Fruit fly (Drosophila melanogaster) whole organism, embryonic: Measurements from ENCODE around the gene CG18788.

Experiments
- CG13287 ChIP-seq: fragments of 200-800 bp; sonication (Bioruptor generic); IDR thresholded peaks from 2 replicates; pipeline ENCODE4 v1.3.6; 2022; ENCODE audit warnings: missing biosample characterization, missing genetic modification characterization; ENCODE audit not compliant: partially characterized antibody
- CG13894 ChIP-seq: fragments of 200-800 bp; sonication (Bioruptor generic); optimal IDR thresholded peaks from 3 replicates; lab custom pipeline; 2018; ENCODE audit warnings: missing biosample characterization, mild to moderate bottlenecking, missing genetic modification characterization, moderate library complexity
- CG1529 ChIP-seq: fragments of 200-800 bp; sonication (Bioruptor generic); optimal IDR thresholded peaks from 3 replicates; lab custom pipeline; 2018; ENCODE audit warnings: missing biosample characterization, missing genetic modification characterization
- CG15514 ChIP-seq: fragments of 200-800 bp; sonication (Bioruptor generic); optimal IDR thresholded peaks from 3 replicates; lab custom pipeline; 2017; ENCODE audit warnings: missing biosample characterization, missing genetic modification characterization, mild to moderate bottlenecking, moderate library complexity, missing genetic modification reagents
- CG1603 ChIP-seq: fragments of 200-800 bp; sonication (Bioruptor generic); optimal IDR thresholded peaks from 2 replicates; lab custom pipeline; 2019; ENCODE audit warnings: missing biosample characterization, mild to moderate bottlenecking, missing genetic modification characterization, moderate library complexity
- CG17186 ChIP-seq: fragments of 200-800 bp; sonication (Bioruptor generic); optimal IDR thresholded peaks from 3 replicates; lab custom pipeline; 2017; ENCODE audit warnings: missing biosample characterization, missing genetic modification reagents, missing genetic modification characterization
- CG17802 ChIP-seq: fragments of 200-800 bp; sonication (Bioruptor generic); optimal IDR thresholded peaks from 2 replicates; lab custom pipeline; 2018; ENCODE audit warnings: missing biosample characterization, mild to moderate bottlenecking, missing genetic modification characterization, moderate library complexity
- CG17829 ChIP-seq: fragments of 200-800 bp; optimal IDR thresholded peaks from 2 replicates; lab custom pipeline; 2019; ENCODE audit warnings: missing biosample characterization, mild to moderate bottlenecking, missing genetic modification characterization, moderate library complexity
- CG3281 ChIP-seq: fragments of 200-800 bp; sonication (Bioruptor generic); optimal IDR thresholded peaks from 3 replicates; lab custom pipeline; 2017; ENCODE audit warnings: missing biosample characterization, mild to moderate bottlenecking, missing genetic modification characterization
- CG3995 ChIP-seq: fragments of 200-800 bp; sonication (Bioruptor generic); optimal IDR thresholded peaks from 3 replicates; lab custom pipeline; 2016; ENCODE audit warnings: missing biosample characterization, missing genetic modification characterization
- CG6175 ChIP-seq: fragments of 200-800 bp; sonication (Bioruptor generic); IDR thresholded peaks from 3 replicates; pipeline ENCODE4 v1.3.6; 2022; ENCODE audit warnings: missing biosample characterization, missing genetic modification characterization
- CG6254 ChIP-seq: fragments of 200-800 bp; sonication (Bioruptor generic); optimal IDR thresholded peaks from 3 replicates; lab custom pipeline; 2017; ENCODE audit warnings: mild to moderate bottlenecking, missing biosample characterization, missing genetic modification reagents, missing genetic modification characterization
- CG6654 ChIP-seq: fragments of 200-800 bp; sonication (Bioruptor generic); optimal IDR thresholded peaks from 2 replicates; lab custom pipeline; 2017; ENCODE audit warnings: missing biosample characterization, mild to moderate bottlenecking, missing genetic modification characterization
- CG7963 ChIP-seq: fragments of 200-800 bp; sonication (Bioruptor generic); IDR thresholded peaks from 3 replicates; pipeline ENCODE4 v1.3.6; 2022; ENCODE audit warnings: missing biosample characterization, missing genetic modification characterization; ENCODE audit not compliant: partially characterized antibody
- CG8924 ChIP-seq: fragments of 200-800 bp; optimal IDR thresholded peaks from 3 replicates; lab custom pipeline; 2019; ENCODE audit warnings: missing biosample characterization, mild to moderate bottlenecking, missing genetic modification characterization, moderate library complexity
- CG9797 ChIP-seq: fragments of 200-800 bp; sonication (Bioruptor generic); optimal IDR thresholded peaks from 3 replicates; lab custom pipeline; 2018; ENCODE audit warnings: missing biosample characterization, mild to moderate bottlenecking, missing genetic modification characterization
- Elba2 ChIP-seq: fragments of 200-800 bp; sonication (Bioruptor generic); optimal IDR thresholded peaks from 3 replicates; lab custom pipeline; 2016; ENCODE audit warnings: missing biosample characterization, missing genetic modification characterization
- Ets97D ChIP-seq: fragments of 200-800 bp; sonication (Bioruptor generic); optimal IDR thresholded peaks from 3 replicates; lab custom pipeline; 2016; ENCODE audit warnings: missing biosample characterization, missing genetic modification characterization
- HLHmδ ChIP-seq: fragments of 200-800 bp; sonication (Bioruptor generic); optimal IDR thresholded peaks from 2 replicates; lab custom pipeline; 2018; ENCODE audit warnings: missing biosample characterization, mild to moderate bottlenecking, missing genetic modification characterization, moderate library complexity
- Hey ChIP-seq: fragments of 200-800 bp; sonication (Bioruptor generic); optimal IDR thresholded peaks from 3 replicates; lab custom pipeline; 2018; ENCODE audit warnings: missing biosample characterization, mild to moderate bottlenecking, missing genetic modification characterization
- HmgZ ChIP-seq: fragments of 200-800 bp; sonication (Bioruptor generic); optimal IDR thresholded peaks from 2 replicates; lab custom pipeline; 2018; ENCODE audit warnings: missing biosample characterization, mild to moderate bottlenecking, missing genetic modification characterization
- Kr ChIP-seq: fragments of 200-800 bp; sonication (Bioruptor generic); optimal IDR thresholded peaks from 2 replicates; lab custom pipeline; 2017; ENCODE audit warnings: missing biosample characterization, mild to moderate bottlenecking, missing genetic modification characterization
- Lhr ChIP-seq: fragments of 200-800 bp; sonication (Bioruptor generic); optimal IDR thresholded peaks from 3 replicates; lab custom pipeline; 2017; ENCODE audit warnings: mild to moderate bottlenecking, missing biosample characterization, missing genetic modification reagents, missing genetic modification characterization
- Med ChIP-seq: fragments of 200-800 bp; sonication (Bioruptor generic); peaks from one replicate; lab custom pipeline; 2016; ENCODE audit warnings: missing biosample characterization, missing genetic modification characterization, mild to moderate bottlenecking, inconsistent platforms, moderate library complexity
- Myb ChIP-seq: fragments of 200-800 bp; sonication (Bioruptor generic); optimal IDR thresholded peaks from 2 replicates; lab custom pipeline; 2016; ENCODE audit warnings: missing biosample characterization, missing genetic modification characterization
- Scr ChIP-seq: fragments of 200-800 bp; sonication (Bioruptor generic); IDR thresholded peaks from 2 replicates; pipeline ENCODE4 v1.3.6; 2022; ENCODE audit warnings: missing biosample characterization, missing genetic modification characterization; ENCODE audit not compliant: partially characterized antibody
- abd-A ChIP-seq: fragments of 200-800 bp; sonication (Bioruptor generic); optimal IDR thresholded peaks from 3 replicates; lab custom pipeline; 2019; ENCODE audit warnings: missing biosample characterization, mild to moderate bottlenecking, missing genetic modification characterization, moderate library complexity
- amos ChIP-seq: fragments of 200-800 bp; sonication (Bioruptor generic); IDR thresholded peaks from 2 replicates; pipeline ENCODE4 v1.3.6; 2022; ENCODE audit warnings: missing biosample characterization, missing genetic modification characterization; ENCODE audit not compliant: partially characterized antibody
- ap ChIP-seq: fragments of 200-800 bp; sonication (Bioruptor generic); IDR thresholded peaks from 2 replicates; pipeline ENCODE4 v1.3.6; 2022; ENCODE audit warnings: missing biosample characterization, missing genetic modification characterization
- ara ChIP-seq: fragments of 200-800 bp; sonication (Bioruptor generic); IDR thresholded peaks from 2 replicates; pipeline ENCODE4 v1.3.6; 2022; ENCODE audit warnings: missing biosample characterization, missing genetic modification characterization
- ato ChIP-seq: fragments of 200-800 bp; sonication (Bioruptor generic); IDR thresholded peaks from 2 replicates; pipeline ENCODE4 v1.3.6; 2022; ENCODE audit warnings: missing biosample characterization, missing genetic modification characterization; ENCODE audit not compliant: partially characterized antibody
- cg ChIP-seq: fragments of 200-800 bp; sonication (Bioruptor generic); optimal IDR thresholded peaks from 3 replicates; lab custom pipeline; 2019; ENCODE audit warnings: missing biosample characterization, mild to moderate bottlenecking, missing genetic modification characterization, moderate library complexity
- chif ChIP-seq, 2 experiments: fragments of 200-800 bp; sonication (Bioruptor generic); optimal IDR thresholded peaks; 3 replicates each; lab custom pipeline; 2016; ENCODE audit warnings: missing biosample characterization in 2 of 2, missing genetic modification characterization in 2 of 2
- ci ChIP-seq: fragments of 200-800 bp; sonication (Bioruptor generic); IDR thresholded peaks from 3 replicates; pipeline ENCODE4 v1.3.6; 2022; ENCODE audit warnings: missing biosample characterization, missing genetic modification characterization
- crp ChIP-seq, 2 experiments: fragments of 200-800 bp; sonication (Bioruptor generic); optimal IDR thresholded peaks; 2 replicates in 1 of 2; 3 replicates in 1 of 2; lab custom pipeline; 2017; ENCODE audit warnings: missing biosample characterization in 2 of 2, missing genetic modification characterization in 2 of 2, mild to moderate bottlenecking in 1 of 2, moderate library complexity in 1 of 2
- dysf ChIP-seq: fragments of 200-800 bp; sonication (Bioruptor generic); IDR thresholded peaks from 3 replicates; pipeline ENCODE4 v1.3.6; 2022; ENCODE audit warnings: missing biosample characterization, missing genetic modification characterization
- gfzf ChIP-seq: fragments of 200-800 bp; sonication (Bioruptor generic); optimal IDR thresholded peaks from 2 replicates; lab custom pipeline; 2016; ENCODE audit warnings: missing biosample characterization, mild to moderate bottlenecking, missing genetic modification characterization, moderate library complexity
- lab ChIP-seq: fragments of 200-800 bp; sonication (Bioruptor generic); optimal IDR thresholded peaks from 3 replicates; lab custom pipeline; 2017; ENCODE audit warnings: missing biosample characterization, missing genetic modification characterization, mild to moderate bottlenecking, moderate library complexity, missing genetic modification reagents
- nmo ChIP-seq: fragments of 200-800 bp; sonication (Bioruptor generic); optimal IDR thresholded peaks from 2 replicates; lab custom pipeline; 2018; ENCODE audit warnings: missing biosample characterization, mild to moderate bottlenecking, missing genetic modification characterization, moderate library complexity
- phol ChIP-seq: fragments of 200-800 bp; sonication (Bioruptor generic); optimal IDR thresholded peaks from 3 replicates; lab custom pipeline; 2018; ENCODE audit warnings: missing biosample characterization, mild to moderate bottlenecking, missing genetic modification characterization, moderate library complexity
- prd ChIP-seq, 3 experiments: fragments of >200 bp in 2 of 3; fragments of 200-800 bp in 1 of 3; sonication (Bioruptor generic) in 1 of 3; optimal IDR thresholded peaks in 2 of 3; IDR thresholded peaks in 1 of 3; 2 replicates in 2 of 3; 3 replicates in 1 of 3; pipeline versions ENCODE4 v1.3.6 to Lab custom; 2017 to 2022; ENCODE audit warnings: missing biosample characterization in 1 of 3, missing genetic modification characterization in 1 of 3
- pzg ChIP-seq: fragments of 200-800 bp; sonication (Bioruptor generic); optimal IDR thresholded peaks from 3 replicates; lab custom pipeline; 2018; ENCODE audit warnings: missing biosample characterization, mild to moderate bottlenecking, missing genetic modification characterization, moderate library complexity
- ranshi ChIP-seq: fragments of 200-800 bp; sonication (Bioruptor generic); IDR thresholded peaks from 2 replicates; pipeline ENCODE4 v1.3.6; 2022; ENCODE audit warnings: missing biosample characterization, missing genetic modification characterization
- row ChIP-seq: fragments of 200-800 bp; sonication (Bioruptor generic); IDR thresholded peaks from 3 replicates; pipeline ENCODE4 v1.3.6; 2022; ENCODE audit warnings: missing biosample characterization, missing genetic modification characterization
- sim ChIP-seq: fragments of 200-800 bp; sonication (Bioruptor generic); IDR thresholded peaks from 2 replicates; pipeline ENCODE4 v1.3.6; 2022; ENCODE audit warnings: missing biosample characterization, missing genetic modification characterization
- usp ChIP-seq: fragments of >200 bp; optimal IDR thresholded peaks from 2 replicates; lab custom pipeline; 2017; ENCODE audit warnings: missing biosample characterization, missing genetic modification characterization
- vvl ChIP-seq: fragments of 200-800 bp; sonication (Bioruptor generic); IDR thresholded peaks from 2 replicates; pipeline ENCODE4 v1.3.6; 2022; ENCODE audit warnings: missing biosample characterization, missing genetic modification characterization
- wor ChIP-seq: fragments of 200-800 bp; sonication (Bioruptor generic); IDR thresholded peaks from 2 replicates; pipeline ENCODE4 v1.3.6; 2022; ENCODE audit warnings: missing biosample characterization, missing genetic modification characterization
- zen ChIP-seq: fragments of 200-800 bp; sonication (Bioruptor generic); optimal IDR thresholded peaks from 3 replicates; lab custom pipeline; 2018; ENCODE audit warnings: missing biosample characterization, mild to moderate bottlenecking, missing genetic modification characterization, moderate library complexity

CG18788 gene

DNA sequence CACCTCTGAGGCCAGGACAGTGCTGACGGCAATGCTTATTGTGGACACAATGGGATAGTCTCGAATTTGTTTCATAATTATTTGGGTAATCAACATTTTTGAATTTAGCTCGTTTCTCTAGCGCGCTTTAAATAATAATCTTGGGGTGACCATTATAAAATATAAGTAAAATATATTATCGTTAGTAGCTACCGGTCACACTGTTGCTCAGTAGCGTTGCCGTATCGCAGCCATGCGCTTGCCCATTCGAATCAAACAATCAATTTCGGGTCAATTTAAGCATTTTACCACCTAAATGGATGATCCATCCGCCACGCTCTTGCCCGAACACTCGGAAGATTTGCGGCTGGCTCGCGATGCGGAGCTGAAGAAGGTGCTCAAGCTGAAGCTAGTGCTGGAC is 44.3 kb upstream of the CG18788 start, which contains the start of the genes zuc and dgt2 (continued):
- TF ChIP-seq CG3281 (GFP tag; lab: Kevin White, UChicago), result peak; percentile 12
- peak; percentile 35; the same call in 1 of the 2 replicates for TF ChIP-seq amos
- TF ChIP-seq ara (GFP tag; lab: Robert Waterston, UW), result no peak
- TF ChIP-seq zen (tag; lab: Kevin White, UChicago), result peak; percentile 7
- TF ChIP-seq CG6175 (GFP tag; lab: Robert Waterston, UW), result no peak
- peak; percentile 22; the same call in 1 of the 2 replicates for TF ChIP-seq vvl (GFP tag; lab: Robert Waterston, UW)
- TF ChIP-seq CG17802 (tag; lab: Kevin White, UChicago), result no peak
- no peak for TF ChIP-seq prd (optimal IDR thresholded peaks at IDR 0.05; lab: Kevin White, UChicago)
- no peak for TF ChIP-seq prd (GFP tag; IDR thresholded peaks at IDR 0.05; lab: Robert Waterston, UW)
- no peak for TF ChIP-seq wor (GFP tag; lab: Robert Waterston, UW)
- no peak for TF ChIP-seq Hey
- TF ChIP-seq abd-A, result no peak
- TF ChIP-seq Elba2 (GFP tag; lab: Kevin White, UChicago), result no peak
- TF ChIP-seq ato, result 0 out of 2 replicates have a peak, but pooled peaks have one; percentile 13
- TF ChIP-seq Ets97D, result peak; percentile 22
- TF ChIP-seq CG8924 (tag; lab: Kevin White, UChicago), result peak; percentile 10
- TF ChIP-seq Kr, result no peak
- peak; percentile 6 for TF ChIP-seq nmo (GFP tag; lab: Kevin White, UChicago)
- TF ChIP-seq CG6254 (GFP tag; lab: Kevin White, UChicago), result no peak
- peak; percentile 25 for TF ChIP-seq Scr (GFP tag; lab: Robert Waterston, UW)
- peak; percentile 91 for TF ChIP-seq ranshi (GFP tag; lab: Robert Waterston, UW)
- no peak for TF ChIP-seq CG6654 (GFP tag; lab: Kevin White, UChicago)
- TF ChIP-seq CG7963 (GFP tag; lab: Robert Waterston, UW), result no peak
- TF ChIP-seq dysf (GFP tag; lab: Robert Waterston, UW), result no peak
- no peak for TF ChIP-seq lab (GFP tag; lab: Kevin White, UChicago)
- TF ChIP-seq gfzf (GFP tag; lab: Kevin White, UChicago), result peak; percentile 67
- peak; percentile 32 for TF ChIP-seq phol
- no peak for TF ChIP-seq chif (GFP tag; optimal IDR thresholded peaks at IDR 0.05; lab: Kevin White, UChicago)
- peak; percentile 72 for TF ChIP-seq Med (GFP tag; lab: Kevin White, UChicago)
- TF ChIP-seq CG13894, result no peak
- TF ChIP-seq CG17186 (GFP tag; lab: Kevin White, UChicago), result peak; percentile 5
- peak; percentile 71 for TF ChIP-seq pzg (GFP tag; lab: Kevin White, UChicago)
- TF ChIP-seq CG17829 (tag; lab: Kevin White, UChicago), result peak; percentile 11
- TF ChIP-seq HmgZ (tag; lab: Kevin White, UChicago), result peak; percentile 28
- TF ChIP-seq row (GFP tag; lab: Robert Waterston, UW), result peak; percentile 27; the same call in 1 of the 3 replicates
- peak; percentile 48 for TF ChIP-seq Lhr
- TF ChIP-seq CG9797 (GFP tag; lab: Kevin White, UChicago), result peak; percentile 71
- TF ChIP-seq CG1529 (GFP tag; lab: Kevin White, UChicago), result no peak
- TF ChIP-seq sim (GFP tag; lab: Robert Waterston, UW), result no peak
- TF ChIP-seq CG13287 (GFP tag; lab: Robert Waterston, UW), result peak; percentile 58
- TF ChIP-seq CG15514, result peak; percentile 44
- no peak for TF ChIP-seq usp (GFP tag; lab: Kevin White, UChicago)
- peak; percentile 11 for TF ChIP-seq Myb (GFP tag; lab: Kevin White, UChicago)
- TF ChIP-seq HLHmδ (GFP tag; lab: Kevin White, UChicago), result no peak
- TF ChIP-seq ci (GFP tag; lab: Robert Waterston, UW), result 0 out of 3 replicates have a peak, but pooled peaks have one; percentile 51
- TF ChIP-seq crp (GFP tag; optimal IDR thresholded peaks at IDR 0.05; lab: Kevin White, UChicago), result no peak
- TF ChIP-seq CG1603 (tag; lab: Kevin White, UChicago), result peak; percentile 45
- no peak for TF ChIP-seq cg (GFP tag; lab: Kevin White, UChicago)
- TF ChIP-seq CG3995, result peak; percentile 10
- TF ChIP-seq ap (GFP tag; lab: Robert Waterston, UW), result no peak
